Worm (Caenorhabditis elegans): ENCODE data around the gene T26H5.14.

Gene T26H5.14

DNA sequence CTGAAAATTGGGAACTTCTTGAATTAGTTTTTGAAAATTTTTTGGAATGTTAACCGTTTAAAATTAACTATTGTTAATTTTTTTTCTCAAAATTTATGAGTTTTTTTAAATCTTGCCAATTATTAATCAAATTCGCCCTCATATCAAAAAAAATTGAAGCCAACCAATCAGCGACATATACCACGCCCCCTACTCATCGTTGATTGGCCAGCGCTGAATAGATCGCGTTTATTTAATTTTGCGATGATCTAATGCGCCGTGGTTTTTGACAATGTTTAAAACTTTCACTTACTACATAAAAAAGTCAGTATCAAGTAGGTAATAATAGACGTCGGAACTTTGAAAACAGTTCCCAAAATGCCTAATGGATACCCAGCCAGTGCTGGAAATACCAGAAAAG, 6.6 kb upstream of the T26H5.14 start:
- TF ChIP-seq nhr-12 (tag; optimal IDR thresholded peaks at IDR 0.05) (no peak), nfya-1 (tag; optimal IDR thresholded peaks at IDR 0.05; ENCODE audit: insufficient read depth) (peak; percentile 62)

DNA sequence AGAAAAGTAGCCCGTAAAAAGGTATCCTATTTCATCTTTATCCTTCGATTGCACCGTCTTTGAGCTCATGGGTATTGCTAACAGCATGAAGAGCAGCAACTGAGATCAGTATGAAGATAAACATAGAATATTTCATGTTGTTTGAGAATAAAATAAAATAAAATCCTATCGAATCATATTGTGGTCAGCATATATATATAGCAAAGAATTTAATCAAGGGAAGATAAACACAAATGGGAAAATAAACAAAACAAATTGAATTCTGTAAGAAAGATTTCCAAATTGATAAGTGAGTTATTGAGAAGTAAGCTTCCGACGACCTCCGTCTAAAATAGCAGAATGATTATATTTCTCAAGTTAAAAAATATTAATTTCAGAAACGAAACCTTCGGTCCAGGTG, 5.3 kb upstream of the T26H5.14 start, which contains the start of gene T26H5.10:
Gene T26H5.10, minus strand, starts transcription at position 101 of the 400 bp plus-strand sequence.
- TF ChIP-seq pha-4 (tag; optimal IDR thresholded peaks at IDR 0.05): no peak

DNA sequence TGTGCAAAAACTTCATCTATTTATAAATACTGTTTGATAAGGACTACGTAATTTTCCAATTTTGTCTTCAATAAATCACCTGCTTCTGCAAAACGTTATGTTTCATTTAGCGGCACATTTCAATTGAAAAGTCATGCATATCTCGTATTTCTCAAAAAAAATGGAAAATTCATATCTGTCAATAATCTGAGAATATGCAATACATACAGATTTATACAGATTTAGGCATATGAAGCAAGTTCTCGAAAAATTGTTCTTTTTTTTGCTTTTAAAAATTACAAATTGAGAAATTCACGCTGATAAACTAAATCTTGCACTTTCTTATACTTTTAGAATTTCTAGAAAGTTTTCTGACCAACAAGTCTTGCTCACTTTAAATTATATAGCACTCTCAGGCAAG, 4.8 kb upstream of the T26H5.14 start, which contains the start of gene T26H5.11:
Gene T26H5.11, minus strand, starts transcription at position 101 of the 400 bp plus-strand sequence.
- TF ChIP-seq ceh-82 (tag; optimal IDR thresholded peaks at IDR 0.05) (no peak), ceh-16 (tag; optimal IDR thresholded peaks at IDR 0.05) (no peak), nhr-25 (tag; optimal IDR thresholded peaks at IDR 0.05) (no peak), eor-1 (tag; optimal IDR thresholded peaks at IDR 0.05) (no peak), snpc-4 (tag; optimal IDR thresholded peaks at IDR 0.05) (no peak), sea-2 (GFP tag; optimal IDR thresholded peaks at IDR 0.05) (no peak), egl-27 (tag; optimal IDR thresholded peaks at IDR 0.05) (no peak), unc-62 (GFP tag; optimal IDR thresholded peaks at IDR 0.05) (no peak), elt-2 (tag; optimal IDR thresholded peaks at IDR 0.05) (no peak), nhr-237 (tag; optimal IDR thresholded peaks at IDR 0.05) (no peak), nhr-11 (tag; optimal IDR thresholded peaks at IDR 0.05) (no peak), nhr-23 (tag; optimal IDR thresholded peaks at IDR 0.05) (no peak), hmg-11 (tag; optimal IDR thresholded peaks at IDR 0.05) (no peak), nhr-77 (tag; optimal IDR thresholded peaks at IDR 0.05) (no peak), nhr-43 (tag; optimal IDR thresholded peaks at IDR 0.05; ENCODE audit: poor library complexity, severe bottlenecking) (no peak), ztf-11 (tag; optimal IDR thresholded peaks at IDR 0.05) (no peak), unc-39 (tag; optimal IDR thresholded peaks at IDR 0.05) (no peak), nhr-28 (tag; optimal IDR thresholded peaks at IDR 0.05) (no peak)

DNA sequence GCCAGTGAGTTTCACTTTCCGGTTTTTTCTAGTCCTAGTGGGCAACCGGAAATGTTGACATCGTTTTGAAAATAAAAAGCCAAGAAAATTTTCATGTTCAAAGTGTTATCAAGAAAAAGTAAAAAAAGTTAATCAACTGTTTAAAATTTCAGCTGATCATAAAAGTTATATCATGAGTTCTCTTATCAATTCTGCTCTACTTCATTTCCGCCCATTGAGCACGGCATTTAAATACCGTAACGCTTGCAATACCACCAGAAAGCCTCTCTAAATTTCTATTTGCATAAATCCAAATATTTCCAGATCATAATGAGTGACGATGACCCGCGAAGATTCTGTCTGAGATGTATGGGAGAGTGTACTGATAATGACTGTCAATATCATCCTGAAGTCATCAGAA, 4.3 kb upstream of the T26H5.14 start, which contains the start of gene T26H5.9:
Gene T26H5.9, plus strand, starts transcription at position 302 of the 400 bp plus-strand sequence.
- TF ChIP-seq elt-2 (tag; optimal IDR thresholded peaks at IDR 0.05): peak; percentile 65
- TF ChIP-seq pqm-1 (tag; optimal IDR thresholded peaks at IDR 0.05): peak; percentile 12
- no peak for TF ChIP-seq ceh-82 (tag; optimal IDR thresholded peaks at IDR 0.05)
- TF ChIP-seq nfya-1 (tag; optimal IDR thresholded peaks at IDR 0.05; ENCODE audit: insufficient read depth): no peak

DNA sequence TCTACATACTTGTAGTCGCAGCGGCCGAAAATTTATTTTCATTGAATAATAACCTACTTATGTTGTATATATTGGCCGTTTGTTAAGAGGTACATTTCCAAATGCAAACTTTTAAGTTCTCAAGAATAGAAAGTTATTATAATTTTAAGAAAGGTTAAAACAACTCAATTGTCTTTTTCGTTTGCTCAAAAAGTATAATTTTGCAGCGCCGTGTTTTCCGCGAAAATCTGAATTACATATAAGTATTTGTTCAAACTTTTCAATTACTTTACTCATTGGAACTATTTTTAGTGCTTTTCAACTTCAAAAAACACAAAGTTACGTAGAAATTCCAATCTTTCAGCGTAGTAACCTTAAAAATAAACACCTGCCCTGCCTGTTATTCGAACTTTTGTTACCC, 3.5 kb upstream of the T26H5.14 start, which contains the start of gene srh-239:
Gene srh-239, plus strand, starts transcription at position 301 of the 400 bp plus-strand sequence.
- TF ChIP-seq snpc-4 (tag; optimal IDR thresholded peaks at IDR 0.05) (no peak), egl-27 (tag; optimal IDR thresholded peaks at IDR 0.05) (no peak), zag-1 (tag; optimal IDR thresholded peaks at IDR 0.05) (no peak), fkh-2 (tag; optimal IDR thresholded peaks at IDR 0.05) (no peak), R02D3.7 (tag; optimal IDR thresholded peaks at IDR 0.05) (no peak), nhr-28 (tag; optimal IDR thresholded peaks at IDR 0.05) (no peak), nhr-67 (tag; optimal IDR thresholded peaks at IDR 0.05) (no peak), lin-39 (tag; optimal IDR thresholded peaks at IDR 0.05) (no peak), nfya-1 (tag; optimal IDR thresholded peaks at IDR 0.05; ENCODE audit: insufficient read depth) (no peak), tbx-2 (tag; optimal IDR thresholded peaks at IDR 0.05) (no peak), nhr-43 (tag; optimal IDR thresholded peaks at IDR 0.05; ENCODE audit: poor library complexity, severe bottlenecking) (no peak), eor-1 (tag; optimal IDR thresholded peaks at IDR 0.05) (no peak), nhr-25 (tag; optimal IDR thresholded peaks at IDR 0.05) (no peak), elt-1 (tag; optimal IDR thresholded peaks at IDR 0.05) (no peak), elt-3 (tag; optimal IDR thresholded peaks at IDR 0.05) (no peak), ztf-4 (tag; optimal IDR thresholded peaks at IDR 0.05) (no peak), pha-4 (tag; optimal IDR thresholded peaks at IDR 0.05) (no peak), nhr-12 (tag; optimal IDR thresholded peaks at IDR 0.05) (no peak)

DNA sequence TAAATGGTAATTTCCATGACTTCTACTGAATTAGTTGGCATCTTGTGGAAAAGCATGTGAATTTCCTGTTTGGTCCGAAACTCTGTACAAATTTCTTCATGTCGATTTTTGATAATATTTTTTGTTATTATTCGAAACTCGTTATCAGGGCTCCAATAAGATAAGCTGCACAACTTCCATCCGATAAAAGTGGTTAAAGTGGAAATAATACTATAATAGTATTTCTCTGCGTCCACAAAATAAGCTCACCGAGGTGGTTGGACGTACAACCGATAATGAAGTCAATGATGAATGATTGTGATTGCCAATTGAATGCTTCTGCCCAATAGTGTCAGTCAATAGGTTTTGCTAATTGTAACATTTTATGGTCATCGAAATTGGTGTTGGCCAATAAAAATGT, 557 bp upstream of the T26H5.14 start, which contains the start of gene T26H5.4:
Gene T26H5.4, minus strand, starts transcription at position 294 of the 400 bp plus-strand sequence.
- TF ChIP-seq jun-1 (tag; optimal IDR thresholded peaks at IDR 0.05): no peak
- peak; percentile 77 for TF ChIP-seq pqm-1 (tag; optimal IDR thresholded peaks at IDR 0.05)
- peak; percentile 81 for TF ChIP-seq elt-2 (tag; optimal IDR thresholded peaks at IDR 0.05)
